Fruit fly (Drosophila melanogaster) whole organism, embryonic: ENCODE measurements around the gene CG7191.
A peak's percentile ranks its signal among the peaks of the same experiment; 100 is the strongest.

Experiments used
- CG10274 ChIP-seq: fragments of 200-800 bp; sonication (Bioruptor generic); optimal IDR thresholded peaks from 3 replicates; lab custom pipeline; 2017; ENCODE audit warnings: missing biosample characterization, mild to moderate bottlenecking, missing genetic modification characterization
- CG10654 ChIP-seq: fragments of 200-800 bp; sonication (Bioruptor generic); optimal IDR thresholded peaks from 2 replicates; lab custom pipeline; 2016; ENCODE audit warnings: missing biosample characterization, missing genetic modification characterization
- CG10959 ChIP-seq: fragments of 200-800 bp; sonication (Bioruptor generic); IDR thresholded peaks from 2 replicates; pipeline ENCODE4 v1.3.6; 2022; ENCODE audit warnings: missing biosample characterization, missing genetic modification characterization
- CG12219 ChIP-seq: fragments of 200-800 bp; sonication (Bioruptor generic); optimal IDR thresholded peaks from 3 replicates; lab custom pipeline; 2018; ENCODE audit warnings: missing biosample characterization, mild to moderate bottlenecking, missing genetic modification characterization
- CG1233 ChIP-seq: fragments of 200-800 bp; sonication (Bioruptor generic); optimal IDR thresholded peaks from 4 replicates; lab custom pipeline; 2018; ENCODE audit warnings: missing biosample characterization, mild to moderate bottlenecking, missing genetic modification characterization
- CG12659 ChIP-seq: fragments of 200-800 bp; sonication (Bioruptor generic); optimal IDR thresholded peaks from 3 replicates; lab custom pipeline; 2017; ENCODE audit warnings: mild to moderate bottlenecking, missing biosample characterization, missing genetic modification reagents, missing genetic modification characterization
- CG14050 ChIP-seq: fragments of 200-800 bp; sonication (Bioruptor generic); IDR thresholded peaks from 3 replicates; pipeline ENCODE4 v1.3.6; 2022; ENCODE audit warnings: missing biosample characterization, missing genetic modification characterization
- CG1529 ChIP-seq: fragments of 200-800 bp; sonication (Bioruptor generic); optimal IDR thresholded peaks from 3 replicates; lab custom pipeline; 2018; ENCODE audit warnings: missing biosample characterization, missing genetic modification characterization
- CG15514 ChIP-seq: fragments of 200-800 bp; sonication (Bioruptor generic); optimal IDR thresholded peaks from 3 replicates; lab custom pipeline; 2017; ENCODE audit warnings: missing biosample characterization, missing genetic modification characterization, mild to moderate bottlenecking, moderate library complexity, missing genetic modification reagents
- CG16779 ChIP-seq: fragments of 200-800 bp; sonication (Bioruptor generic); IDR thresholded peaks from 2 replicates; pipeline ENCODE4 v1.3.6; 2022; ENCODE audit warnings: missing biosample characterization, missing genetic modification characterization
- CG18476 ChIP-seq: fragments of 200-800 bp; sonication (Bioruptor generic); optimal IDR thresholded peaks from 2 replicates; lab custom pipeline; 2016; ENCODE audit warnings: missing biosample characterization, mild to moderate bottlenecking, missing genetic modification characterization
- CG2712 ChIP-seq: fragments of 200-800 bp; optimal IDR thresholded peaks from 3 replicates; lab custom pipeline; 2019; ENCODE audit warnings: missing biosample characterization, mild to moderate bottlenecking, missing genetic modification characterization, moderate library complexity
- CG3407 ChIP-seq: fragments of 200-800 bp; sonication (Bioruptor generic); optimal IDR thresholded peaks from 2 replicates; lab custom pipeline; 2018; ENCODE audit warnings: missing biosample characterization, mild to moderate bottlenecking, missing genetic modification characterization
- CG34224 ChIP-seq: fragments of 200-800 bp; sonication (Bioruptor generic); IDR thresholded peaks from 3 replicates; pipeline ENCODE4 v1.3.6; 2022; ENCODE audit warnings: missing biosample characterization, missing genetic modification characterization; ENCODE audit not compliant: partially characterized antibody
- CG34422 ChIP-seq: fragments of 200-800 bp; sonication (Bioruptor generic); IDR thresholded peaks from 3 replicates; pipeline ENCODE4 v1.3.6; 2022; ENCODE audit warnings: missing biosample characterization, missing genetic modification characterization
- CG4730 ChIP-seq: fragments of 200-800 bp; sonication (Bioruptor generic); IDR thresholded peaks from 2 replicates; pipeline ENCODE4 v1.3.6; 2022; ENCODE audit warnings: missing biosample characterization, missing genetic modification characterization
- CG6254 ChIP-seq: fragments of 200-800 bp; sonication (Bioruptor generic); optimal IDR thresholded peaks from 3 replicates; lab custom pipeline; 2017; ENCODE audit warnings: mild to moderate bottlenecking, missing biosample characterization, missing genetic modification reagents, missing genetic modification characterization
- CG7745 ChIP-seq: fragments of 200-800 bp; sonication (Bioruptor generic); optimal IDR thresholded peaks from 2 replicates; lab custom pipeline; 2018; ENCODE audit warnings: missing biosample characterization, mild to moderate bottlenecking, missing genetic modification characterization, moderate library complexity
- CG8359 ChIP-seq: fragments of 200-800 bp; sonication (Bioruptor generic); optimal IDR thresholded peaks from 2 replicates; lab custom pipeline; 2017; ENCODE audit warnings: missing biosample characterization, mild to moderate bottlenecking, missing genetic modification characterization, borderline replicate concordance
- CG9215 ChIP-seq: fragments of 200-800 bp; sonication (Bioruptor generic); IDR thresholded peaks from 2 replicates; pipeline ENCODE4 v1.3.6; 2022; ENCODE audit warnings: missing biosample characterization, missing genetic modification characterization
- CG9609 ChIP-seq: fragments of 200-800 bp; sonication (Bioruptor generic); optimal IDR thresholded peaks from 3 replicates; lab custom pipeline; 2016; ENCODE audit warnings: missing biosample characterization, missing genetic modification characterization
- CG9727 ChIP-seq: fragments of 200-800 bp; sonication (Bioruptor generic); optimal IDR thresholded peaks from 3 replicates; lab custom pipeline; 2017; ENCODE audit warnings: missing biosample characterization, mild to moderate bottlenecking, missing genetic modification characterization
- Chrac-16 ChIP-seq: fragments of 200-800 bp; sonication (Bioruptor generic); optimal IDR thresholded peaks from 3 replicates; lab custom pipeline; 2016; ENCODE audit warnings: missing biosample characterization, missing genetic modification characterization
- CoRest ChIP-seq: fragments of 200-800 bp; sonication (Bioruptor generic); optimal IDR thresholded peaks from 3 replicates; lab custom pipeline; 2018; ENCODE audit warnings: missing biosample characterization, mild to moderate bottlenecking, missing genetic modification characterization, moderate library complexity
- Hey ChIP-seq: fragments of 200-800 bp; sonication (Bioruptor generic); optimal IDR thresholded peaks from 3 replicates; lab custom pipeline; 2018; ENCODE audit warnings: missing biosample characterization, mild to moderate bottlenecking, missing genetic modification characterization
- HmgD ChIP-seq: fragments of 200-800 bp; sonication (Bioruptor generic); optimal IDR thresholded peaks from 3 replicates; lab custom pipeline; 2016; ENCODE audit warnings: missing biosample characterization, missing genetic modification characterization
- Hmx ChIP-seq: fragments of 200-800 bp; sonication (Bioruptor generic); optimal IDR thresholded peaks from 2 replicates; lab custom pipeline; 2016; ENCODE audit warnings: missing biosample characterization, missing genetic modification characterization
- Hr39 ChIP-seq: fragments of >200 bp; optimal IDR thresholded peaks from 2 replicates; lab custom pipeline; 2017
- Meics ChIP-seq: fragments of 200-800 bp; sonication (Bioruptor generic); optimal IDR thresholded peaks from 2 replicates; lab custom pipeline; 2017; ENCODE audit warnings: missing biosample characterization, mild to moderate bottlenecking, missing genetic modification characterization
- Mrtf ChIP-seq: fragments of 200-800 bp; sonication (Bioruptor generic); IDR thresholded peaks from 3 replicates; pipeline ENCODE4 v1.3.6; 2022; ENCODE audit warnings: missing biosample characterization, missing genetic modification characterization
- Sox102F ChIP-seq: fragments of 200-800 bp; sonication (Bioruptor generic); optimal IDR thresholded peaks from 2 replicates; lab custom pipeline; 2018; ENCODE audit warnings: missing biosample characterization, mild to moderate bottlenecking, missing genetic modification characterization, moderate library complexity
- Sry-β ChIP-seq: fragments of 200-800 bp; sonication (Bioruptor generic); optimal IDR thresholded peaks from 2 replicates; lab custom pipeline; 2018; ENCODE audit warnings: missing biosample characterization, mild to moderate bottlenecking, missing genetic modification characterization, moderate library complexity
- aop ChIP-seq: fragments of 200-800 bp; sonication (Bioruptor generic); IDR thresholded peaks from 2 replicates; pipeline ENCODE4 v1.3.6; 2022; ENCODE audit warnings: missing biosample characterization, missing genetic modification characterization
- ato ChIP-seq: fragments of 200-800 bp; sonication (Bioruptor generic); IDR thresholded peaks from 2 replicates; pipeline ENCODE4 v1.3.6; 2022; ENCODE audit warnings: missing biosample characterization, missing genetic modification characterization; ENCODE audit not compliant: partially characterized antibody
- bsh ChIP-seq, 2 experiments: fragments of 200-800 bp; sonication (Bioruptor generic); optimal IDR thresholded peaks; 2 replicates each; lab custom pipeline; 2017 to 2018; ENCODE audit warnings: mild to moderate bottlenecking in 2 of 2, missing biosample characterization in 2 of 2, missing genetic modification characterization in 2 of 2, moderate library complexity in 1 of 2
- cwo ChIP-seq: fragments of 200-800 bp; sonication (Bioruptor generic); optimal IDR thresholded peaks from 3 replicates; lab custom pipeline; 2017; ENCODE audit warnings: missing biosample characterization, missing genetic modification characterization, mild to moderate bottlenecking, moderate library complexity, missing genetic modification reagents
- ewg ChIP-seq: fragments of 200-800 bp; sonication (Bioruptor generic); optimal IDR thresholded peaks from 3 replicates; lab custom pipeline; 2017; ENCODE audit warnings: mild to moderate bottlenecking, missing biosample characterization, missing genetic modification reagents, missing genetic modification characterization
- insv ChIP-seq, 2 experiments: fragments of 200-800 bp; sonication (Bioruptor generic); optimal IDR thresholded peaks; 3 replicates each; lab custom pipeline; 2016 to 2018; ENCODE audit warnings: missing biosample characterization in 2 of 2, missing genetic modification characterization in 2 of 2
- jumu ChIP-seq: fragments of 200-800 bp; sonication (Bioruptor generic); optimal IDR thresholded peaks from 3 replicates; lab custom pipeline; 2016; ENCODE audit warnings: missing biosample characterization, missing genetic modification characterization
- ken ChIP-seq: fragments of 200-800 bp; sonication (Bioruptor generic); IDR thresholded peaks from 3 replicates; pipeline ENCODE4 v1.3.6; 2022; ENCODE audit warnings: missing biosample characterization, missing genetic modification characterization
- pb ChIP-seq: fragments of 200-800 bp; sonication (Bioruptor generic); optimal IDR thresholded peaks from 3 replicates; lab custom pipeline; 2016; ENCODE audit warnings: missing biosample characterization, missing genetic modification characterization
- ranshi ChIP-seq: fragments of 200-800 bp; sonication (Bioruptor generic); IDR thresholded peaks from 2 replicates; pipeline ENCODE4 v1.3.6; 2022; ENCODE audit warnings: missing biosample characterization, missing genetic modification characterization
- scrt ChIP-seq: fragments of 200-800 bp; sonication (Bioruptor generic); optimal IDR thresholded peaks from 2 replicates; lab custom pipeline; 2018; ENCODE audit warnings: missing biosample characterization, mild to moderate bottlenecking, missing genetic modification characterization, moderate library complexity
- sens ChIP-seq: fragments of 200-800 bp; sonication (Bioruptor generic); peaks from one replicate; lab custom pipeline; 2016; ENCODE audit warnings: missing biosample characterization, missing genetic modification characterization
- sna ChIP-seq: fragments of 200-800 bp; sonication (Bioruptor generic); IDR thresholded peaks from 2 replicates; pipeline ENCODE4 v1.3.6; 2022; ENCODE audit warnings: missing biosample characterization, missing genetic modification characterization; ENCODE audit not compliant: partially characterized antibody
- sqz ChIP-seq: fragments of 200-800 bp; sonication (Bioruptor generic); optimal IDR thresholded peaks from 3 replicates; lab custom pipeline; 2018; ENCODE audit warnings: missing biosample characterization, mild to moderate bottlenecking, missing genetic modification characterization
- sr ChIP-seq: fragments of 200-800 bp; sonication (Bioruptor generic); IDR thresholded peaks from 3 replicates; pipeline ENCODE4 v1.3.6; 2022; ENCODE audit warnings: missing biosample characterization, missing genetic modification characterization
- ssp ChIP-seq: fragments of 200-800 bp; sonication (Bioruptor generic); IDR thresholded peaks from 2 replicates; pipeline ENCODE4 v1.3.6; 2022; ENCODE audit warnings: missing biosample characterization, missing genetic modification characterization
- tio ChIP-seq: fragments of 200-800 bp; sonication (Bioruptor generic); optimal IDR thresholded peaks from 2 replicates; lab custom pipeline; 2017; ENCODE audit warnings: missing biosample characterization, missing genetic modification characterization, inconsistent platforms

Gene CG7191

dm6 chr2L:7811249-7812002, 44.0 kb downstream of the CG7191 start, which contains the start of gene LanB1 (continued):
- TF ChIP-seq pb (no peak), aop (GFP tag; lab: Robert Waterston, UW) (no peak), CG34224 (GFP tag; lab: Robert Waterston, UW) (peak; percentile 47), Hr39 (lab: Kevin White, UChicago) (no peak), Hey (tag; lab: Kevin White, UChicago) (no peak), bsh (GFP tag; optimal IDR thresholded peaks at IDR 0.05; lab: Kevin White, UChicago) (peak in 1 of 2 experiments; percentile 4), CoRest (tag; lab: Kevin White, UChicago) (no peak), tio (no peak), CG6254 (GFP tag; lab: Kevin White, UChicago) (no peak), cwo (GFP tag; lab: Kevin White, UChicago) (no peak), CG8359 (GFP tag; lab: Kevin White, UChicago) (no peak), Mrtf (GFP tag; lab: Robert Waterston, UW) (no peak), ato (GFP tag; lab: Robert Waterston, UW) (0 out of 2 replicates have a peak, but pooled peaks have one; percentile 38), CG10959 (no peak), CG16779 (no peak), Meics (no peak), CG1233 (GFP tag; lab: Kevin White, UChicago) (no peak), CG10654 (no peak), ken (no peak), CG12219 (GFP tag; lab: Kevin White, UChicago) (peak; percentile 16), CG14050 (no peak), sna (GFP tag; lab: Robert Waterston, UW) (0 out of 2 replicates have a peak, but pooled peaks have one; percentile 37), Sox102F (GFP tag; lab: Kevin White, UChicago) (no peak), CG9727 (GFP tag; lab: Kevin White, UChicago) (no peak), HmgD (GFP tag; lab: Kevin White, UChicago) (no peak), sr (GFP tag; lab: Robert Waterston, UW) (peak; percentile 27; the same call in 1 of the 3 replicates), CG3407 (GFP tag; lab: Kevin White, UChicago) (no peak), insv (GFP tag; optimal IDR thresholded peaks at IDR 0.05; lab: Kevin White, UChicago) (peak in 1 of 2 experiments; percentile 33), jumu (GFP tag; lab: Kevin White, UChicago) (no peak), CG34422 (GFP tag; lab: Robert Waterston, UW) (peak; percentile 52; the same call in 1 of the 3 replicates), CG7745 (tag; lab: Kevin White, UChicago) (no peak), sens (GFP tag; lab: Kevin White, UChicago) (peak; percentile 73), ssp (GFP tag; lab: Robert Waterston, UW) (no peak), CG15514 (GFP tag; lab: Kevin White, UChicago) (no peak), scrt (GFP tag; lab: Kevin White, UChicago) (no peak), Sry-β (GFP tag; lab: Kevin White, UChicago) (no peak), Chrac-16 (GFP tag; lab: Kevin White, UChicago) (no peak), ewg (no peak), CG1529 (GFP tag; lab: Kevin White, UChicago) (no peak), sqz (GFP tag; lab: Kevin White, UChicago) (peak; percentile 26), CG9215 (GFP tag; lab: Robert Waterston, UW) (no peak), CG2712 (tag; lab: Kevin White, UChicago) (peak; percentile 34), Hmx (GFP tag; lab: Kevin White, UChicago) (no peak), CG18476 (no peak), CG10274 (GFP tag; lab: Kevin White, UChicago) (no peak), CG4730 (GFP tag; lab: Robert Waterston, UW) (no peak), ranshi (no peak; the same call in 1 of the 2 replicates), CG9609 (GFP tag; lab: Kevin White, UChicago) (no peak), CG12659 (peak; percentile 46)
